Fruit fly (Drosophila melanogaster) Kc167 (cell line): Measurements from ENCODE around the gene robl37BC.

Source experiments
- Myc ChIP-seq: fragments of >200 bp; optimal IDR thresholded peaks from 2 replicates; lab custom pipeline; 2017; ENCODE audit warnings: missing external identifiers
- Sin3A ChIP-seq: fragments of >200 bp; optimal IDR thresholded peaks from 2 replicates; lab custom pipeline; 2018; ENCODE audit warnings: missing external identifiers
- h ChIP-seq: fragments of >200 bp; optimal IDR thresholded peaks from 3 replicates; lab custom pipeline; 2018; ENCODE audit warnings: missing external identifiers
- insv ChIP-seq: fragments of >200 bp; optimal IDR thresholded peaks from 3 replicates; lab custom pipeline; 2018; ENCODE audit warnings: missing external identifiers
- psq ChIP-seq: fragments of >200 bp; optimal IDR thresholded peaks from 2 replicates; lab custom pipeline; 2017; ENCODE audit warnings: missing external identifiers

dm6 chr2L:18992196-18992595 is 18.5 kb upstream of the robl37BC start, which contains the start of gene CG46465:
- TF ChIP-seq insv (lab: Kevin White, UChicago) (no peak), Sin3A (lab: Kevin White, UChicago) (no peak), h (no peak), psq (lab: Kevin White, UChicago) (no peak), Myc (lab: Kevin White, UChicago) (no peak)
